Worm (Caenorhabditis elegans) whole organism, L3 larva: ENCODE data around the gene flh-3.
"Not testable (repeated sequence)": the region's sequence is repeated elsewhere in the genome, so short reads cannot be mapped to it uniquely, and the experiment has no call there.

Source experiments
- R02D3.7 ChIP-seq: fragments of 150-350 bp; optimal IDR thresholded peaks from 2 replicates; lab custom pipeline; 2014; ENCODE audit warnings: missing biosample characterization, missing genetic modification characterization
- ZK546.5 ChIP-seq: sonication (generic microtip); optimal IDR thresholded peaks from 2 replicates; lab custom pipeline; 2017; ENCODE audit warnings: missing biosample characterization, missing genetic modification characterization
- ceh-16 ChIP-seq: sonication (generic microtip); optimal IDR thresholded peaks from 2 replicates; lab custom pipeline; 2017; ENCODE audit warnings: missing biosample characterization, missing genetic modification characterization
- ceh-28 ChIP-seq: fragments of 150-350 bp; optimal IDR thresholded peaks from 2 replicates; lab custom pipeline; 2014; ENCODE audit warnings: missing biosample characterization, missing genetic modification reagents, missing genetic modification characterization
- ceh-82 ChIP-seq: fragments of 150-350 bp; optimal IDR thresholded peaks from 2 replicates; lab custom pipeline; 2014; ENCODE audit warnings: missing biosample characterization, missing genetic modification characterization
- ceh-9 ChIP-seq: sonication (generic microtip); optimal IDR thresholded peaks from 2 replicates; lab custom pipeline; 2018; ENCODE audit warnings: missing biosample characterization, missing genetic modification characterization
- daf-12 ChIP-seq: fragments of 150-350 bp; optimal IDR thresholded peaks from 2 replicates; lab custom pipeline; 2014; ENCODE audit warnings: missing biosample characterization, missing genetic modification reagents, missing genetic modification characterization
- egl-27 ChIP-seq: sonication (generic microtip); optimal IDR thresholded peaks from 4 replicates; lab custom pipeline; 2017; ENCODE audit warnings: missing biosample characterization, missing genetic modification reagents, missing genetic modification characterization
- egl-5 ChIP-seq: fragments of 150-350 bp; optimal IDR thresholded peaks from 2 replicates; lab custom pipeline; 2017; ENCODE audit warnings: missing biosample characterization, missing genetic modification reagents, missing genetic modification characterization, inconsistent platforms
- elt-1 ChIP-seq: fragments of 150-350 bp; optimal IDR thresholded peaks from 2 replicates; lab custom pipeline; 2014; ENCODE audit warnings: missing biosample characterization, missing genetic modification characterization
- elt-2 ChIP-seq: sonication (generic microtip); optimal IDR thresholded peaks from 2 replicates; lab custom pipeline; 2016; ENCODE audit warnings: missing genetic modification reagents, mild to moderate bottlenecking, missing genetic modification characterization, missing compliant biosample characterization
- elt-3 ChIP-seq, 3 experiments: fragments of 150-350 bp in 1 of 3; sonication (generic microtip) in 2 of 3; optimal IDR thresholded peaks; 2 replicates in 2 of 3; 4 replicates in 1 of 3; lab custom pipeline; 2014 to 2017; ENCODE audit warnings: missing biosample characterization in 3 of 3, missing genetic modification characterization in 3 of 3
- eor-1 ChIP-seq, 2 experiments: fragments of 150-350 bp; optimal IDR thresholded peaks; 2 replicates each; lab custom pipeline; 2014 to 2018; ENCODE audit warnings: missing biosample characterization in 2 of 2, missing genetic modification characterization in 2 of 2
- fkh-10 ChIP-seq: sonication (generic microtip); optimal IDR thresholded peaks from 2 replicates; lab custom pipeline; 2017; ENCODE audit warnings: missing biosample characterization, missing genetic modification reagents, missing genetic modification characterization
- fos-1 ChIP-seq: fragments of 150-350 bp; optimal IDR thresholded peaks from 2 replicates; lab custom pipeline; 2014; ENCODE audit warnings: missing biosample characterization, missing genetic modification characterization
- hmg-11 ChIP-seq: sonication (generic microtip); optimal IDR thresholded peaks from 2 replicates; lab custom pipeline; 2016; ENCODE audit warnings: missing genetic modification characterization, missing compliant biosample characterization
- jun-1 ChIP-seq: fragments of 150-350 bp; optimal IDR thresholded peaks from 2 replicates; lab custom pipeline; 2014; ENCODE audit warnings: missing biosample characterization, missing genetic modification reagents, missing genetic modification characterization
- lin-15B ChIP-seq: fragments of 150-350 bp; optimal IDR thresholded peaks from 2 replicates; lab custom pipeline; 2014; ENCODE audit warnings: missing biosample characterization, missing genetic modification characterization
- lin-39 ChIP-seq: fragments of 150-350 bp; optimal IDR thresholded peaks from 2 replicates; lab custom pipeline; 2018; ENCODE audit warnings: missing biosample characterization, missing genetic modification reagents, missing genetic modification characterization
- lsy-12 ChIP-seq: sonication (generic microtip); optimal IDR thresholded peaks from 2 replicates; lab custom pipeline; 2016; ENCODE audit warnings: mild to moderate bottlenecking, missing genetic modification characterization, missing compliant biosample characterization
- mml-1 ChIP-seq: fragments of 150-350 bp; sonication (generic microtip); optimal IDR thresholded peaks from 3 replicates; lab custom pipeline; 2014; ENCODE audit warnings: missing biosample characterization, missing genetic modification characterization
- nfya-1 ChIP-seq: sonication (generic microtip); optimal IDR thresholded peaks from 2 replicates; lab custom pipeline; 2017; ENCODE audit warnings: missing genetic modification characterization, mild to moderate bottlenecking, missing compliant biosample characterization, antibody characterized with exemption, moderate library complexity; ENCODE audit not compliant: insufficient read depth
- nhr-12 ChIP-seq: fragments of 150-350 bp; optimal IDR thresholded peaks from 2 replicates; lab custom pipeline; 2014; ENCODE audit warnings: missing biosample characterization, missing genetic modification characterization
- nhr-237 ChIP-seq: fragments of 150-350 bp; optimal IDR thresholded peaks from 2 replicates; lab custom pipeline; 2014; ENCODE audit warnings: missing biosample characterization, missing genetic modification characterization
- nhr-25 ChIP-seq: sonication (generic microtip); optimal IDR thresholded peaks from 2 replicates; lab custom pipeline; 2017; ENCODE audit warnings: missing biosample characterization, missing genetic modification characterization
- nhr-28 ChIP-seq: fragments of 150-350 bp; optimal IDR thresholded peaks from 2 replicates; lab custom pipeline; 2014; ENCODE audit warnings: missing biosample characterization, missing genetic modification characterization
- nhr-43 ChIP-seq: sonication (generic microtip); optimal IDR thresholded peaks from 2 replicates; lab custom pipeline; 2016; ENCODE audit warnings: mild to moderate bottlenecking, missing genetic modification characterization, missing compliant biosample characterization; ENCODE audit not compliant: poor library complexity, severe bottlenecking
- nhr-67 ChIP-seq: fragments of 150-350 bp; optimal IDR thresholded peaks from 2 replicates; lab custom pipeline; 2014; ENCODE audit warnings: missing biosample characterization, missing genetic modification characterization
- nhr-77 ChIP-seq: fragments of 150-350 bp; optimal IDR thresholded peaks from 2 replicates; lab custom pipeline; 2014; ENCODE audit warnings: missing biosample characterization, missing genetic modification characterization
- pha-4 ChIP-seq: fragments of 150-350 bp; optimal IDR thresholded peaks from 2 replicates; lab custom pipeline; 2014; ENCODE audit warnings: missing biosample characterization, missing genetic modification reagents, missing genetic modification characterization
- pqm-1 ChIP-seq: fragments of 150-350 bp; optimal IDR thresholded peaks from 2 replicates; lab custom pipeline; 2017; ENCODE audit warnings: missing biosample characterization, missing genetic modification characterization, inconsistent platforms
- snpc-4 ChIP-seq: fragments of 150-350 bp; optimal IDR thresholded peaks from 2 replicates; lab custom pipeline; 2014; ENCODE audit warnings: missing biosample characterization, missing genetic modification characterization
- tbx-2 ChIP-seq: sonication (generic microtip); optimal IDR thresholded peaks from 2 replicates; lab custom pipeline; 2016; ENCODE audit warnings: mild to moderate bottlenecking, missing genetic modification characterization, missing compliant biosample characterization
- unc-39 ChIP-seq: sonication (generic microtip); optimal IDR thresholded peaks from 4 replicates; lab custom pipeline; 2017; ENCODE audit warnings: missing biosample characterization, missing genetic modification characterization
- unc-62 ChIP-seq: fragments of 150-350 bp; sonication (generic microtip); optimal IDR thresholded peaks from 4 replicates; lab custom pipeline; 2014; ENCODE audit warnings: missing biosample characterization, missing genetic modification reagents, missing genetic modification characterization
- zag-1 ChIP-seq: fragments of 150-350 bp; optimal IDR thresholded peaks from 2 replicates; lab custom pipeline; 2014; ENCODE audit warnings: missing biosample characterization, missing genetic modification characterization
- ztf-11 ChIP-seq: fragments of 150-350 bp; optimal IDR thresholded peaks from 2 replicates; lab custom pipeline; 2014; ENCODE audit warnings: missing biosample characterization, missing genetic modification characterization

Gene flh-3

ce11 chrIV:9243670-9244069, 26.2 kb upstream of the flh-3 start, which contains the start of gene rab-28:
TSS of gene rab-28 (minus strand) at chrIV:9244012.
- TF ChIP-seq tbx-2 (tag; lab: Kevin White, UChicago), result no peak
- no peak for TF ChIP-seq daf-12
- no peak for TF ChIP-seq nhr-43 (tag; lab: Kevin White, UChicago)
- TF ChIP-seq zag-1 (tag; lab: Kevin White, UChicago), result no peak
- TF ChIP-seq lsy-12 (tag; lab: Kevin White, UChicago), result no peak
- no peak for TF ChIP-seq pqm-1 (tag; lab: Kevin White, UChicago)
- no peak for TF ChIP-seq ceh-82 (tag; lab: Kevin White, UChicago)
- TF ChIP-seq lin-39, result no peak
- no peak for TF ChIP-seq ceh-16 (tag; lab: Kevin White, UChicago)
- TF ChIP-seq nhr-25, result no peak

- TF ChIP-seq ceh-16 (tag; lab: Kevin White, UChicago), result no peak
- no peak for TF ChIP-seq unc-39 (tag; lab: Kevin White, UChicago)
- TF ChIP-seq unc-62 (GFP tag; lab: Kevin White, UChicago), result no peak
- TF ChIP-seq ZK546.5 (tag; lab: Kevin White, UChicago), result no peak
- TF ChIP-seq nfya-1 (tag; lab: Kevin White, UChicago), result no peak
- no peak for TF ChIP-seq daf-12
- TF ChIP-seq egl-27 (tag; lab: Kevin White, UChicago), result no peak
- no peak for TF ChIP-seq fos-1 (tag; lab: Kevin White, UChicago)
- TF ChIP-seq pha-4 (tag; lab: Kevin White, UChicago), result no peak
- TF ChIP-seq mml-1, result no peak
- no peak for TF ChIP-seq nhr-77 (tag; lab: Kevin White, UChicago)
- TF ChIP-seq egl-5 (tag; lab: Kevin White, UChicago), result no peak
These were observed 24.5 kb upstream of the flh-3 start, which contains the start of gene Y11D7A.5 for ce11 chrIV:9245423-9245822. TSS of gene Y11D7A.5 (minus strand) at chrIV:9245523.

- not testable (repeated sequence) for TF ChIP-seq R02D3.7; snpc-4 (tag; lab: Kevin White, UChicago); mml-1
These were observed 20.7 kb upstream of the flh-3 start, which contains the start of gene Y11D7A.7 for ce11 chrIV:9249219-9249618. TSS of gene Y11D7A.7 (plus strand) at chrIV:9249519.

ce11 chrIV:9251079-9251478, 18.8 kb upstream of the flh-3 start, which contains the start of gene Y11D7A.8:
TSS of gene Y11D7A.8 (plus strand) at chrIV:9251379.
- TF ChIP-seq nhr-28 (tag; lab: Kevin White, UChicago), result no peak
- no peak for TF ChIP-seq ceh-82 (tag; lab: Kevin White, UChicago)
- TF ChIP-seq pqm-1 (tag; lab: Kevin White, UChicago), result no peak
- TF ChIP-seq nhr-25, result no peak
- TF ChIP-seq ztf-11 (tag; lab: Kevin White, UChicago), result no peak
- TF ChIP-seq ceh-9 (tag; lab: Kevin White, UChicago), result no peak
- TF ChIP-seq nhr-12, result no peak
- TF ChIP-seq ceh-28 (tag; lab: Kevin White, UChicago), result no peak
- TF ChIP-seq elt-3 (tag; optimal IDR thresholded peaks at IDR 0.05; lab: Kevin White, UChicago), result no peak
- no peak for TF ChIP-seq nhr-43 (tag; lab: Kevin White, UChicago)
- TF ChIP-seq egl-5 (tag; lab: Kevin White, UChicago), result no peak
- no peak for TF ChIP-seq nhr-67 (tag; lab: Kevin White, UChicago)
- no peak for TF ChIP-seq fkh-10 (GFP tag; lab: Kevin White, UChicago)
- no peak for TF ChIP-seq mml-1
- no peak for TF ChIP-seq elt-2 (tag; lab: Kevin White, UChicago)
- TF ChIP-seq hmg-11, result no peak
- TF ChIP-seq ceh-16 (tag; lab: Kevin White, UChicago), result no peak
- TF ChIP-seq R02D3.7, result no peak
- TF ChIP-seq elt-1 (tag; lab: Kevin White, UChicago), result no peak
- TF ChIP-seq pha-4 (tag; lab: Kevin White, UChicago), result no peak

- no peak for TF ChIP-seq eor-1 (tag; optimal IDR thresholded peaks at IDR 0.05; lab: Kevin White, UChicago)
- no peak for TF ChIP-seq fos-1 (tag; lab: Kevin White, UChicago)
- TF ChIP-seq lin-39, result no peak
- TF ChIP-seq jun-1 (tag; lab: Kevin White, UChicago), result no peak
- no peak for TF ChIP-seq lin-15B (tag; lab: Kevin White, UChicago)
- TF ChIP-seq nhr-237 (tag; lab: Kevin White, UChicago), result no peak
- TF ChIP-seq ztf-11 (tag; lab: Kevin White, UChicago), result no peak
- no peak for TF ChIP-seq tbx-2 (tag; lab: Kevin White, UChicago)
- no peak for TF ChIP-seq nhr-28 (tag; lab: Kevin White, UChicago)
- TF ChIP-seq ceh-82 (tag; lab: Kevin White, UChicago), result no peak
- no peak for TF ChIP-seq snpc-4 (tag; lab: Kevin White, UChicago)
- TF ChIP-seq, all 47 proteins: peak for 0
These were observed 13.9 kb upstream of the flh-3 start, which contains the start of gene Y11D7A.9 for ce11 chrIV:9256017-9256416. TSS of gene Y11D7A.9 (minus strand) at chrIV:9256117.
